Worm (Caenorhabditis elegans) whole organism, L1 larva: ENCODE data around the gene mam-1.

Experiments used
- C34B4.2 ChIP-seq: sonication (generic microtip); optimal IDR thresholded peaks from 2 replicates; lab custom pipeline; 2017; ENCODE audit warnings: mild to moderate bottlenecking, missing genetic modification characterization, missing compliant biosample characterization
- alr-1 ChIP-seq: fragments of 200-800 bp; sonication (Bioruptor generic); optimal IDR thresholded peaks from 2 replicates; lab custom pipeline; 2018; ENCODE audit warnings: borderline replicate concordance, mild to moderate bottlenecking, missing genetic modification characterization, missing compliant biosample characterization
- blmp-1 ChIP-seq: fragments of 150-350 bp; optimal IDR thresholded peaks from 2 replicates; lab custom pipeline; 2014; ENCODE audit warnings: missing biosample characterization, missing genetic modification characterization
- ceh-82 ChIP-seq, 3 experiments: fragments of 150-350 bp in 1 of 3; sonication (generic microtip) in 2 of 3; optimal IDR thresholded peaks; 2 replicates each; lab custom pipeline; 2014 to 2017; ENCODE audit warnings: missing biosample characterization in 3 of 3, missing genetic modification characterization in 3 of 3
- ceh-90 ChIP-seq: sonication (generic microtip); optimal IDR thresholded peaks from 2 replicates; lab custom pipeline; 2016; ENCODE audit warnings: missing genetic modification characterization, missing compliant biosample characterization
- dpl-1 ChIP-seq, 3 experiments: fragments of 150-350 bp in 2 of 3; sonication (generic microtip) in 1 of 3; optimal IDR thresholded peaks; 2 replicates each; lab custom pipeline; 2014 to 2017; ENCODE audit warnings: missing biosample characterization in 3 of 3, missing genetic modification characterization in 3 of 3, missing genetic modification reagents in 3 of 3
- dsc-1 ChIP-seq: sonication (generic microtip); optimal IDR thresholded peaks from 2 replicates; lab custom pipeline; 2016; ENCODE audit warnings: mild to moderate bottlenecking, missing genetic modification characterization, missing compliant biosample characterization
- efl-1 ChIP-seq, 4 experiments: fragments of 150-350 bp; optimal IDR thresholded peaks in 3 of 4; peaks in 1 of 4; 1 replicate in 1 of 4; 2 replicates in 3 of 4; lab custom pipeline; 2014; ENCODE audit warnings: missing biosample characterization in 2 of 4, missing genetic modification characterization in 2 of 4, missing genetic modification reagents in 2 of 4
- efl-3 ChIP-seq: fragments of 200-800 bp; sonication (Bioruptor generic); optimal IDR thresholded peaks from 2 replicates; lab custom pipeline; 2018; ENCODE audit warnings: mild to moderate bottlenecking, missing genetic modification characterization, missing compliant biosample characterization
- elt-2 ChIP-seq: sonication (generic microtip); optimal IDR thresholded peaks from 2 replicates; lab custom pipeline; 2016; ENCODE audit warnings: missing genetic modification characterization, mild to moderate bottlenecking, inconsistent platforms, missing compliant biosample characterization, missing genetic modification reagents
- fkh-8 ChIP-seq: sonication (generic microtip); optimal IDR thresholded peaks from 2 replicates; lab custom pipeline; 2016; ENCODE audit warnings: mild to moderate bottlenecking, missing genetic modification characterization, missing compliant biosample characterization
- fos-1 ChIP-seq: fragments of 150-350 bp; optimal IDR thresholded peaks from 2 replicates; lab custom pipeline; 2014; ENCODE audit warnings: missing biosample characterization, missing genetic modification characterization
- grh-1 ChIP-seq: fragments of 200-800 bp; sonication (Bioruptor generic); IDR thresholded peaks from 2 replicates; pipeline ENCODE4 v1.3.6; 2022; ENCODE audit warnings: missing genetic modification reagents, missing genetic modification characterization, missing compliant biosample characterization
- hpl-2 ChIP-seq: fragments of 150-350 bp; optimal IDR thresholded peaks from 2 replicates; lab custom pipeline; 2014; ENCODE audit warnings: missing biosample characterization, missing genetic modification reagents, missing genetic modification characterization
- irx-1 ChIP-seq: sonication (generic microtip); optimal IDR thresholded peaks from 2 replicates; lab custom pipeline; 2016; ENCODE audit warnings: missing genetic modification characterization, missing compliant biosample characterization
- isw-1 ChIP-seq: fragments of 200-800 bp; sonication (Bioruptor generic); IDR thresholded peaks from 2 replicates; pipeline ENCODE4 v1.3.6; 2022; ENCODE audit warnings: missing genetic modification characterization, missing compliant biosample characterization
- jun-1 ChIP-seq: fragments of 150-350 bp; optimal IDR thresholded peaks from 2 replicates; lab custom pipeline; 2014; ENCODE audit warnings: missing biosample characterization, missing genetic modification reagents, missing genetic modification characterization
- lin-13 ChIP-seq: fragments of 150-350 bp; optimal IDR thresholded peaks from 2 replicates; lab custom pipeline; 2014; ENCODE audit warnings: missing biosample characterization, missing genetic modification reagents, missing genetic modification characterization
- lin-14 ChIP-seq: fragments of 200-800 bp; sonication (Bioruptor generic); optimal IDR thresholded peaks from 2 replicates; lab custom pipeline; 2018; ENCODE audit warnings: mild to moderate bottlenecking, missing genetic modification characterization, moderate library complexity, missing compliant biosample characterization
- lin-35 ChIP-seq, 2 experiments: fragments of 150-350 bp; optimal IDR thresholded peaks; 2 replicates each; lab custom pipeline; 2014; ENCODE audit warnings: missing biosample characterization in 2 of 2, missing genetic modification characterization in 2 of 2, missing genetic modification reagents in 2 of 2
- lsy-2 ChIP-seq, 2 experiments: fragments of 150-350 bp; optimal IDR thresholded peaks; 2 replicates each; lab custom pipeline; 2014; ENCODE audit warnings: missing biosample characterization in 2 of 2, missing genetic modification characterization in 2 of 2
- mab-9 ChIP-seq: fragments of 200-800 bp; sonication (Bioruptor generic); IDR thresholded peaks from 2 replicates; pipeline ENCODE4 v1.3.6; 2022; ENCODE audit warnings: missing genetic modification reagents, missing genetic modification characterization, missing compliant biosample characterization
- mdl-1 ChIP-seq, 2 experiments: fragments of 150-350 bp; optimal IDR thresholded peaks; 2 replicates each; lab custom pipeline; 2014 to 2017; ENCODE audit warnings: missing biosample characterization in 2 of 2, missing genetic modification characterization in 2 of 2, inconsistent platforms in 1 of 2
- mep-1 ChIP-seq: fragments of 150-350 bp; optimal IDR thresholded peaks from 2 replicates; lab custom pipeline; 2014; ENCODE audit warnings: missing biosample characterization, missing genetic modification characterization
- nhr-11 ChIP-seq: fragments of 150-350 bp; optimal IDR thresholded peaks from 2 replicates; lab custom pipeline; 2014; ENCODE audit warnings: missing biosample characterization, missing genetic modification characterization
- nhr-19 ChIP-seq: fragments of 200-800 bp; sonication (Bioruptor generic); conservative IDR thresholded peaks from 2 replicates; pipeline ENCODE4 v1.3.6; 2022; ENCODE audit warnings: missing genetic modification characterization, missing compliant biosample characterization
- nhr-20 ChIP-seq: sonication (generic microtip); optimal IDR thresholded peaks from 2 replicates; lab custom pipeline; 2016; ENCODE audit warnings: mild to moderate bottlenecking, missing genetic modification characterization, missing compliant biosample characterization
- nhr-47 ChIP-seq: sonication (generic microtip); optimal IDR thresholded peaks from 2 replicates; lab custom pipeline; 2016; ENCODE audit warnings: mild to moderate bottlenecking, missing genetic modification characterization, moderate library complexity, missing compliant biosample characterization
- nhr-84 ChIP-seq: sonication (generic microtip); optimal IDR thresholded peaks from 2 replicates; lab custom pipeline; 2017; ENCODE audit warnings: missing biosample characterization, missing genetic modification characterization
- nhr-85 ChIP-seq: sonication (generic microtip); peaks from one replicate; lab custom pipeline; 2016; ENCODE audit warnings: missing genetic modification characterization, inconsistent platforms, missing compliant biosample characterization
- rnt-1 ChIP-seq: sonication (generic microtip); optimal IDR thresholded peaks from 2 replicates; lab custom pipeline; 2016; ENCODE audit warnings: mild to moderate bottlenecking, missing genetic modification characterization, moderate library complexity, missing compliant biosample characterization
- snu-23 ChIP-seq: sonication (generic microtip); optimal IDR thresholded peaks from 2 replicates; lab custom pipeline; 2016; ENCODE audit warnings: missing genetic modification characterization, missing compliant biosample characterization
- sox-4 ChIP-seq: sonication (generic microtip); optimal IDR thresholded peaks from 2 replicates; lab custom pipeline; 2016; ENCODE audit warnings: missing genetic modification characterization, missing compliant biosample characterization
- sptf-1 ChIP-seq: fragments of 150-350 bp; optimal IDR thresholded peaks from 2 replicates; lab custom pipeline; 2014; ENCODE audit warnings: missing biosample characterization, missing genetic modification characterization
- sup-37 ChIP-seq: fragments of 200-800 bp; sonication (Bioruptor generic); optimal IDR thresholded peaks from 2 replicates; lab custom pipeline; 2018; ENCODE audit warnings: mild to moderate bottlenecking, missing genetic modification characterization, missing compliant biosample characterization
- swsn-7 ChIP-seq: sonication (generic microtip); optimal IDR thresholded peaks from 2 replicates; lab custom pipeline; 2016; ENCODE audit warnings: missing genetic modification characterization, missing compliant biosample characterization
- unc-130 ChIP-seq: fragments of 150-350 bp; optimal IDR thresholded peaks from 2 replicates; lab custom pipeline; 2017; ENCODE audit warnings: missing biosample characterization, missing genetic modification characterization, inconsistent platforms
- unc-62 ChIP-seq: fragments of 150-350 bp; optimal IDR thresholded peaks from 2 replicates; lab custom pipeline; 2014; ENCODE audit warnings: missing biosample characterization, missing genetic modification reagents, missing genetic modification characterization
- zip-4 ChIP-seq: fragments of 200-800 bp; sonication (Bioruptor generic); optimal IDR thresholded peaks from 2 replicates; lab custom pipeline; 2018; ENCODE audit warnings: mild to moderate bottlenecking, missing genetic modification characterization, moderate library complexity, missing compliant biosample characterization
- ztf-11 ChIP-seq, 2 experiments: sonication (generic microtip); optimal IDR thresholded peaks; 2 replicates each; lab custom pipeline; 2016 to 2017; ENCODE audit warnings: missing genetic modification characterization in 2 of 2, missing biosample characterization in 1 of 2, missing compliant biosample characterization in 1 of 2

mam-1 gene

ce11 chrX:871957-872715, 16.1 kb downstream of the mam-1 start, which contains the start of gene F56F10.1:
Gene F56F10.1, plus strand, starts transcription at chrX:872603.
- TF ChIP-seq elt-2 (tag; lab: Kevin White, UChicago) (peak; percentile 1), dsc-1 (tag; lab: Kevin White, UChicago) (no peak)

ce11 chrX:871020-871419, 17.2 kb downstream of the mam-1 start, which contains the start of gene lgl-1:
Gene lgl-1, minus strand, starts transcription at chrX:871089.
- TF ChIP-seq snu-23 (GFP tag; lab: Kevin White, UChicago) (peak; percentile 45), grh-1 (no peak), lin-14 (peak; percentile 86), nhr-11 (tag; lab: Kevin White, UChicago) (no peak), nhr-85 (tag; lab: Kevin White, UChicago) (peak; percentile 75), nhr-84 (tag; lab: Kevin White, UChicago) (no peak), blmp-1 (peak; percentile 51), sup-37 (GFP tag; lab: Kevin White, UChicago) (no peak), lin-13 (no peak), efl-1 (optimal IDR thresholded peaks at IDR 0.05; lab: Kevin White, UChicago) (peak; percentile 16 to 45), efl-1 (GFP tag; optimal IDR thresholded peaks at IDR 0.05 in 1 of 2; lab: Kevin White, UChicago) (no peak), efl-3 (GFP tag; lab: Kevin White, UChicago) (no peak), isw-1 (GFP tag; lab: Robert Waterston, UW) (0 out of 2 replicates have a peak, but pooled peaks have one; percentile 6), unc-130 (tag; lab: Kevin White, UChicago) (no peak), dpl-1 (GFP tag; optimal IDR thresholded peaks at IDR 0.05; lab: Kevin White, UChicago) (no peak), fkh-8 (tag; lab: Kevin White, UChicago) (peak; percentile 20), unc-62 (GFP tag; lab: Kevin White, UChicago) (no peak), ztf-11 (tag; optimal IDR thresholded peaks at IDR 0.05; lab: Kevin White, UChicago) (no peak), rnt-1 (tag; lab: Kevin White, UChicago) (peak; percentile 5), sox-4 (no peak), sptf-1 (no peak), nhr-20 (tag; lab: Kevin White, UChicago) (peak; percentile 6), C34B4.2 (tag; lab: Kevin White, UChicago) (no peak), lsy-2 (tag; optimal IDR thresholded peaks at IDR 0.05; lab: Kevin White, UChicago) (peak in 1 of 2 experiments; percentile 11), mdl-1 (tag; optimal IDR thresholded peaks at IDR 0.05; lab: Kevin White, UChicago) (no peak), ceh-90 (tag; lab: Kevin White, UChicago) (no peak), irx-1 (tag; lab: Kevin White, UChicago) (no peak), jun-1 (tag; lab: Kevin White, UChicago) (peak; percentile 64), zip-4 (GFP tag; lab: Kevin White, UChicago) (peak; percentile 29), hpl-2 (GFP tag; lab: Kevin White, UChicago) (no peak), lin-35 (GFP tag; optimal IDR thresholded peaks at IDR 0.05; lab: Kevin White, UChicago) (peak; percentile 16 to 32), mab-9 (no peak), nhr-47 (tag; lab: Kevin White, UChicago) (peak; percentile 27), ceh-82 (tag; optimal IDR thresholded peaks at IDR 0.05; lab: Kevin White, UChicago) (peak in 2 of 3 experiments; percentile 19 to 54), fos-1 (peak; percentile 22), swsn-7 (peak; percentile 8), alr-1 (tag; lab: Kevin White, UChicago) (no peak), mep-1 (peak; percentile 40), nhr-19 (0 out of 2 replicates have a peak, but pooled peaks have one; percentile 6)
